Fruit fly (Drosophila melanogaster) whole organism, embryonic: ENCODE measurements around the gene Ctl1.

Source experiments
- ATbp ChIP-seq: fragments of 200-800 bp; sonication (Bioruptor generic); optimal IDR thresholded peaks from 2 replicates; lab custom pipeline; 2017; ENCODE audit warnings: missing biosample characterization, mild to moderate bottlenecking, missing genetic modification characterization, missing genetic modification reagents
- Atf6 ChIP-seq: fragments of 200-800 bp; sonication (Bioruptor generic); IDR thresholded peaks from 2 replicates; pipeline ENCODE4 v1.3.6; 2022; ENCODE audit warnings: missing biosample characterization, missing genetic modification characterization
- BEAF-32 ChIP-seq: fragments of 200-800 bp; sonication (Bioruptor generic); optimal IDR thresholded peaks from 3 replicates; lab custom pipeline; 2017; ENCODE audit warnings: missing biosample characterization, missing genetic modification characterization, mild to moderate bottlenecking, moderate library complexity, missing genetic modification reagents
- CG10267 ChIP-seq: fragments of 200-800 bp; sonication (Bioruptor generic); optimal IDR thresholded peaks from 2 replicates; lab custom pipeline; 2018; ENCODE audit warnings: missing biosample characterization, mild to moderate bottlenecking, missing genetic modification characterization, moderate library complexity
- CG11696 ChIP-seq: fragments of 200-800 bp; sonication (Bioruptor generic); IDR thresholded peaks from 2 replicates; pipeline ENCODE4 v1.3.6; 2022; ENCODE audit warnings: missing biosample characterization, missing genetic modification characterization
- CG12155 ChIP-seq: fragments of 200-800 bp; sonication (Bioruptor generic); optimal IDR thresholded peaks from 3 replicates; lab custom pipeline; 2016; ENCODE audit warnings: missing biosample characterization, missing genetic modification characterization
- CG12391 ChIP-seq: fragments of 200-800 bp; sonication (Bioruptor generic); optimal IDR thresholded peaks from 3 replicates; lab custom pipeline; 2018; ENCODE audit warnings: missing biosample characterization, mild to moderate bottlenecking, missing genetic modification characterization, moderate library complexity
- CG13775 ChIP-seq: fragments of 200-800 bp; sonication (Bioruptor generic); optimal IDR thresholded peaks from 3 replicates; lab custom pipeline; 2017; ENCODE audit warnings: missing biosample characterization, mild to moderate bottlenecking, missing genetic modification characterization
- CG14667 ChIP-seq: fragments of 200-800 bp; sonication (Bioruptor generic); IDR thresholded peaks from 2 replicates; pipeline ENCODE4 v1.3.6; 2022; ENCODE audit warnings: missing biosample characterization, missing genetic modification characterization
- CG15696 ChIP-seq: fragments of 200-800 bp; sonication (Bioruptor generic); optimal IDR thresholded peaks from 2 replicates; lab custom pipeline; 2019; ENCODE audit warnings: missing biosample characterization, mild to moderate bottlenecking, missing genetic modification characterization, moderate library complexity
- CG2116 ChIP-seq: fragments of 200-800 bp; sonication (Bioruptor generic); optimal IDR thresholded peaks from 3 replicates; lab custom pipeline; 2018; ENCODE audit warnings: missing biosample characterization, mild to moderate bottlenecking, missing genetic modification characterization
- CG3726 ChIP-seq: fragments of 200-800 bp; sonication (Bioruptor generic); IDR thresholded peaks from 3 replicates; pipeline ENCODE4, ENCODE4 v1.3.6; 2022; ENCODE audit warnings: missing biosample characterization, missing genetic modification characterization
- CG3847 ChIP-seq: fragments of 200-800 bp; sonication (Bioruptor generic); IDR thresholded peaks from 2 replicates; pipeline ENCODE4 v1.3.6; 2022; ENCODE audit warnings: missing biosample characterization, missing genetic modification characterization
- CG8388 ChIP-seq: fragments of 200-800 bp; sonication (Bioruptor generic); optimal IDR thresholded peaks from 2 replicates; lab custom pipeline; 2019; ENCODE audit warnings: missing biosample characterization, mild to moderate bottlenecking, missing genetic modification characterization, moderate library complexity
- CG8478 ChIP-seq: fragments of >200 bp; optimal IDR thresholded peaks from 2 replicates; lab custom pipeline; 2018
- CG8924 ChIP-seq: fragments of 200-800 bp; optimal IDR thresholded peaks from 3 replicates; lab custom pipeline; 2019; ENCODE audit warnings: missing biosample characterization, mild to moderate bottlenecking, missing genetic modification characterization, moderate library complexity
- D19B ChIP-seq: fragments of 200-800 bp; sonication (Bioruptor generic); optimal IDR thresholded peaks from 2 replicates; lab custom pipeline; 2017; ENCODE audit warnings: missing biosample characterization, mild to moderate bottlenecking, missing genetic modification characterization
- Dek ChIP-seq: fragments of 200-800 bp; sonication (Bioruptor generic); optimal IDR thresholded peaks from 3 replicates; lab custom pipeline; 2019; ENCODE audit warnings: missing biosample characterization, mild to moderate bottlenecking, missing genetic modification characterization, moderate library complexity
- E2f2 ChIP-seq: fragments of 200-800 bp; sonication (Bioruptor generic); IDR thresholded peaks from 2 replicates; pipeline ENCODE4 v1.3.6; 2022; ENCODE audit warnings: missing biosample characterization, missing genetic modification characterization
- Elba2 ChIP-seq: fragments of 200-800 bp; sonication (Bioruptor generic); optimal IDR thresholded peaks from 3 replicates; lab custom pipeline; 2016; ENCODE audit warnings: missing biosample characterization, missing genetic modification characterization
- Gsc ChIP-seq: fragments of 200-800 bp; sonication (Bioruptor generic); IDR thresholded peaks from 2 replicates; pipeline ENCODE4 v1.3.6; 2022; ENCODE audit warnings: missing biosample characterization, missing genetic modification characterization
- H15 ChIP-seq: fragments of 200-800 bp; sonication (Bioruptor generic); IDR thresholded peaks from 3 replicates; pipeline ENCODE4 v1.3.6; 2022; ENCODE audit warnings: missing biosample characterization, missing genetic modification characterization
- Hr3 ChIP-seq: fragments of 200-800 bp; sonication (Bioruptor generic); optimal IDR thresholded peaks from 3 replicates; lab custom pipeline; 2016; ENCODE audit warnings: missing biosample characterization, missing genetic modification characterization
- MBD-R2 ChIP-seq: fragments of 200-800 bp; sonication (Bioruptor generic); IDR thresholded peaks from 2 replicates; pipeline ENCODE4 v1.3.6; 2022; ENCODE audit warnings: missing biosample characterization, missing genetic modification characterization
- MESR4 ChIP-seq: fragments of 200-800 bp; sonication (Bioruptor generic); optimal IDR thresholded peaks from 2 replicates; lab custom pipeline; 2018; ENCODE audit warnings: missing biosample characterization, mild to moderate bottlenecking, missing genetic modification characterization, moderate library complexity
- NC2β ChIP-seq: fragments of 200-800 bp; sonication (Bioruptor generic); optimal IDR thresholded peaks from 2 replicates; lab custom pipeline; 2016; ENCODE audit warnings: missing biosample characterization, missing genetic modification characterization
- NFAT ChIP-seq: fragments of 200-800 bp; sonication (Bioruptor generic); IDR thresholded peaks from 2 replicates; pipeline ENCODE4 v1.3.6; 2022; ENCODE audit warnings: missing biosample characterization, missing genetic modification characterization
- Rx ChIP-seq: fragments of 200-800 bp; sonication (Bioruptor generic); IDR thresholded peaks from 2 replicates; pipeline ENCODE4 v1.3.6; 2022; ENCODE audit warnings: missing biosample characterization, missing genetic modification characterization
- Taf1 ChIP-seq: fragments of 200-800 bp; sonication (Bioruptor generic); IDR thresholded peaks from 2 replicates; pipeline ENCODE4 v1.3.6; 2022; ENCODE audit warnings: missing biosample characterization, missing genetic modification characterization
- Xbp1 ChIP-seq: fragments of 200-800 bp; sonication (Bioruptor generic); optimal IDR thresholded peaks from 3 replicates; lab custom pipeline; 2016; ENCODE audit warnings: missing biosample characterization, mild to moderate bottlenecking, missing genetic modification characterization
- Xrp1 ChIP-seq: fragments of 200-800 bp; sonication (Bioruptor generic); IDR thresholded peaks from 2 replicates; pipeline ENCODE4 v1.3.6; 2022; ENCODE audit warnings: missing biosample characterization, missing genetic modification characterization
- al ChIP-seq: fragments of 200-800 bp; sonication (Bioruptor generic); IDR thresholded peaks from 2 replicates; pipeline ENCODE4 v1.3.6; 2022; ENCODE audit warnings: missing biosample characterization, missing genetic modification characterization
- ase ChIP-seq: fragments of 200-800 bp; sonication (Bioruptor generic); IDR thresholded peaks from 3 replicates; pipeline ENCODE4 v1.3.6; 2022; ENCODE audit warnings: missing biosample characterization, missing genetic modification characterization
- crp ChIP-seq, 2 experiments: fragments of 200-800 bp; sonication (Bioruptor generic); optimal IDR thresholded peaks; 2 replicates in 1 of 2; 3 replicates in 1 of 2; lab custom pipeline; 2017; ENCODE audit warnings: missing biosample characterization in 2 of 2, missing genetic modification characterization in 2 of 2, mild to moderate bottlenecking in 1 of 2, moderate library complexity in 1 of 2
- dm ChIP-seq: fragments of 200-800 bp; sonication (Bioruptor generic); optimal IDR thresholded peaks from 3 replicates; lab custom pipeline; 2016; ENCODE audit warnings: missing biosample characterization, missing genetic modification characterization
- dmrt11E ChIP-seq: fragments of 200-800 bp; sonication (Bioruptor generic); optimal IDR thresholded peaks from 3 replicates; lab custom pipeline; 2018; ENCODE audit warnings: missing biosample characterization, mild to moderate bottlenecking, missing genetic modification characterization, moderate library complexity
- dpn ChIP-seq, 2 experiments: fragments of 200-800 bp; sonication (Bioruptor generic); optimal IDR thresholded peaks; 3 replicates each; lab custom pipeline; 2016; ENCODE audit warnings: missing biosample characterization in 2 of 2, missing genetic modification characterization in 2 of 2
- dysf ChIP-seq: fragments of 200-800 bp; sonication (Bioruptor generic); IDR thresholded peaks from 3 replicates; pipeline ENCODE4 v1.3.6; 2022; ENCODE audit warnings: missing biosample characterization, missing genetic modification characterization
- eve ChIP-seq, 2 experiments: fragments of >200 bp; optimal IDR thresholded peaks; 2 replicates each; lab custom pipeline; 2017; ENCODE audit warnings: missing biosample characterization in 2 of 2, missing genetic modification characterization in 2 of 2
- fu2 ChIP-seq: fragments of 200-800 bp; sonication (Bioruptor generic); optimal IDR thresholded peaks from 2 replicates; lab custom pipeline; 2016; ENCODE audit warnings: missing biosample characterization, missing genetic modification characterization
- gcm2 ChIP-seq: fragments of 200-800 bp; sonication (Bioruptor generic); optimal IDR thresholded peaks from 2 replicates; lab custom pipeline; 2016; ENCODE audit warnings: missing biosample characterization, missing genetic modification characterization
- lmd ChIP-seq: fragments of 200-800 bp; sonication (Bioruptor generic); IDR thresholded peaks from 2 replicates; pipeline ENCODE4 v1.3.6; 2022; ENCODE audit warnings: missing biosample characterization, missing genetic modification characterization
- lola ChIP-seq, 3 experiments: fragments of >200 bp in 2 of 3; fragments of 200-800 bp in 1 of 3; sonication (Bioruptor generic) in 1 of 3; optimal IDR thresholded peaks; 2 replicates each; lab custom pipeline; 2017 to 2019; ENCODE audit warnings: missing biosample characterization in 3 of 3, missing genetic modification characterization in 3 of 3, mild to moderate bottlenecking in 1 of 3, moderate library complexity in 1 of 3
- nerfin-1 ChIP-seq: fragments of 200-800 bp; sonication (Bioruptor generic); optimal IDR thresholded peaks from 3 replicates; lab custom pipeline; 2019; ENCODE audit warnings: missing biosample characterization, mild to moderate bottlenecking, missing genetic modification characterization, moderate library complexity
- pita ChIP-seq: fragments of 200-800 bp; sonication (Bioruptor generic); optimal IDR thresholded peaks from 2 replicates; lab custom pipeline; 2017; ENCODE audit warnings: missing biosample characterization, mild to moderate bottlenecking, missing genetic modification characterization
- ranshi ChIP-seq: fragments of 200-800 bp; sonication (Bioruptor generic); IDR thresholded peaks from 2 replicates; pipeline ENCODE4 v1.3.6; 2022; ENCODE audit warnings: missing biosample characterization, missing genetic modification characterization
- repo ChIP-seq: fragments of 200-800 bp; sonication (Bioruptor generic); optimal IDR thresholded peaks from 2 replicates; lab custom pipeline; 2016; ENCODE audit warnings: missing biosample characterization, missing genetic modification characterization
- row ChIP-seq: fragments of 200-800 bp; sonication (Bioruptor generic); IDR thresholded peaks from 3 replicates; pipeline ENCODE4 v1.3.6; 2022; ENCODE audit warnings: missing biosample characterization, missing genetic modification characterization
- slbo ChIP-seq: fragments of 200-800 bp; sonication (Bioruptor generic); IDR thresholded peaks from 2 replicates; pipeline ENCODE4 v1.3.6; 2022; ENCODE audit warnings: missing biosample characterization, missing genetic modification characterization
- stc ChIP-seq: fragments of 200-800 bp; sonication (Bioruptor generic); IDR thresholded peaks from 2 replicates; pipeline ENCODE4 v1.3.6; 2022; ENCODE audit warnings: missing biosample characterization, missing genetic modification characterization
- tgo ChIP-seq: fragments of 200-800 bp; sonication (Bioruptor generic); IDR thresholded peaks from 3 replicates; pipeline ENCODE4 v1.3.6; 2022; ENCODE audit warnings: missing biosample characterization, missing genetic modification characterization

Ctl1 gene

DNA sequence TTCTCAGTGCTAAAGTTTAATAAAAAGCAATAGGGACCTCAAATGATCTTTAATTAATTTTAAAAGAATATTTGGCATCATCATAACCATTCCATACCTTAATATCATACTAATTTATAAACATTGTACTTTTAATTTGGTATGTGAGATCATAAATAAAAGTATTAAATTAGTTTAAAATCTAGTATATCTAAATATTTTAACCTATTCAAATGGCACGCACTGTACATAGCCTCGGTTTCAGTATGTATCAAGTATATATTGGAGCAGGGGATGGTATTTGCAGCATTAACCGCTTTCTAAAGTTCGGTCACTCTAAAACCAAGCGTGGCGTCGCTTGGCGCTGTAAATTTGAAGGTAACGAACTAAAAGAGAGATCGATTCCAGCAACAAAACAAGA lies 35.3 kb upstream of the Ctl1 start, which contains the start of gene pav (continued):
- TF ChIP-seq E2f2 (GFP tag; lab: Robert Waterston, UW) (peak; percentile 93), CG8478 (lab: Kevin White, UChicago) (no peak), Hr3 (peak; percentile 18), Xrp1 (peak; percentile 59; the same call in 1 of the 2 replicates), CG12155 (peak; percentile 19), eve (GFP tag; optimal IDR thresholded peaks at IDR 0.05; lab: Kevin White, UChicago) (no peak), BEAF-32 (GFP tag; lab: Kevin White, UChicago) (peak; percentile 47), pita (GFP tag; lab: Kevin White, UChicago) (no peak), CG2116 (GFP tag; lab: Kevin White, UChicago) (peak; percentile 4), gcm2 (GFP tag; lab: Kevin White, UChicago) (no peak), lmd (GFP tag; lab: Robert Waterston, UW) (peak; percentile 58), Taf1 (GFP tag; lab: Robert Waterston, UW) (peak; percentile 39; the same call in 1 of the 2 replicates), dpn (GFP tag; optimal IDR thresholded peaks at IDR 0.05; lab: Kevin White, UChicago) (peak in 1 of 2 experiments; percentile 55), tgo (GFP tag; lab: Robert Waterston, UW) (peak; percentile 30; the same call in 1 of the 3 replicates), CG14667 (peak; percentile 4; the same call in 1 of the 2 replicates), NC2β (GFP tag; lab: Kevin White, UChicago) (no peak), row (GFP tag; lab: Robert Waterston, UW) (peak; percentile 82), lola (GFP tag; optimal IDR thresholded peaks at IDR 0.05; lab: Kevin White, UChicago) (peak in 1 of 3 experiments; percentile 30), Atf6 (GFP tag; lab: Robert Waterston, UW) (peak; percentile 26; the same call in 1 of the 2 replicates), CG8924 (tag; lab: Kevin White, UChicago) (peak; percentile 66), CG11696 (GFP tag; lab: Robert Waterston, UW) (peak; percentile 97), dysf (GFP tag; lab: Robert Waterston, UW) (peak; percentile 70; the same call in 2 of the 3 replicates), stc (GFP tag; lab: Robert Waterston, UW) (peak; percentile 72), Gsc (GFP tag; lab: Robert Waterston, UW) (no peak), D19B (GFP tag; lab: Kevin White, UChicago) (peak; percentile 86), H15 (GFP tag; lab: Robert Waterston, UW) (peak; percentile 32; the same call in 1 of the 3 replicates), Rx (GFP tag; lab: Robert Waterston, UW) (peak; percentile 8; the same call in 1 of the 2 replicates), NFAT (GFP tag; lab: Robert Waterston, UW) (peak; percentile 19; the same call in 1 of the 2 replicates), ase (GFP tag; lab: Robert Waterston, UW) (peak; percentile 38; the same call in 1 of the 3 replicates), al (GFP tag; lab: Robert Waterston, UW) (0 out of 2 replicates have a peak, but pooled peaks have one; percentile 26), crp (GFP tag; optimal IDR thresholded peaks at IDR 0.05; lab: Kevin White, UChicago) (peak in 1 of 2 experiments; percentile 0), fu2 (GFP tag; lab: Kevin White, UChicago) (no peak), dm (GFP tag; lab: Kevin White, UChicago) (peak; percentile 51), Dek (tag; lab: Kevin White, UChicago) (peak; percentile 35), CG13775 (peak; percentile 30), repo (GFP tag; lab: Kevin White, UChicago) (no peak), MBD-R2 (GFP tag; lab: Robert Waterston, UW) (peak; percentile 63; the same call in 1 of the 2 replicates), CG12391 (tag; lab: Kevin White, UChicago) (peak; percentile 73), MESR4 (peak; percentile 46), CG3726 (GFP tag; lab: Robert Waterston, UW) (no peak), ranshi (GFP tag; lab: Robert Waterston, UW) (peak; percentile 11; the same call in 1 of the 2 replicates), ATbp (no peak), CG3847 (GFP tag; lab: Robert Waterston, UW) (peak; percentile 63; the same call in 1 of the 2 replicates), nerfin-1 (peak; percentile 44), slbo (GFP tag; lab: Robert Waterston, UW) (peak; percentile 40; the same call in 1 of the 2 replicates), CG15696 (peak; percentile 11), CG10267 (tag; lab: Kevin White, UChicago) (peak; percentile 61), Elba2 (GFP tag; lab: Kevin White, UChicago) (peak; percentile 9), Xbp1 (peak; percentile 40), CG8388 (GFP tag; lab: Kevin White, UChicago) (no peak), dmrt11E (tag; lab: Kevin White, UChicago) (peak; percentile 35)
